Fruit fly (Drosophila melanogaster) whole organism, larva: ENCODE results near the gene Sfp24C1.

ENCODE experiments used
- noc ChIP-seq: fragments of 200-800 bp; sonication (Bioruptor generic); optimal IDR thresholded peaks from 3 replicates; lab custom pipeline; 2019; ENCODE audit warnings: missing biosample characterization, mild to moderate bottlenecking, missing genetic modification characterization, moderate library complexity

Sfp24C1 gene

DNA sequence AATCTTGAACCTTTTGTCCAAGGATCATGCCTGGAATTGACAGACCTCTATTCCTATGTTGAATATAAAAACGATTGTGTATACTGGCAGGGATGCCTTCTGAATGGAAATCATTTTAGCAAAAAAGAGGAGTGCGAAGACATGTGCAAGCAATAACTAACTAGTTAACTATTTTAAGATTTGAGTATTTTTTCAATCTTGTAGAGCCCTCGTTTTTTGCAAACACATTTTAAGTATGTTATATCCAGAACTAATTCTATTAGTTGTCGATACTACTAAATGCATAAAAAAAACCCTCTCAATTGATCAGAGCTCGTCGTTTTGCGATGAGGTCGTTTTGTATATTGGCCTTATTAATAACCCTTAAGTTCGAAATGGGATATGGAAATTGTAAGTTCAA is at the start of gene Sfp24C1:
TSS of gene Sfp24C1 (plus strand) at position 301 of the 400 bp plus-strand sequence.
- no peak for TF ChIP-seq noc

DNA sequence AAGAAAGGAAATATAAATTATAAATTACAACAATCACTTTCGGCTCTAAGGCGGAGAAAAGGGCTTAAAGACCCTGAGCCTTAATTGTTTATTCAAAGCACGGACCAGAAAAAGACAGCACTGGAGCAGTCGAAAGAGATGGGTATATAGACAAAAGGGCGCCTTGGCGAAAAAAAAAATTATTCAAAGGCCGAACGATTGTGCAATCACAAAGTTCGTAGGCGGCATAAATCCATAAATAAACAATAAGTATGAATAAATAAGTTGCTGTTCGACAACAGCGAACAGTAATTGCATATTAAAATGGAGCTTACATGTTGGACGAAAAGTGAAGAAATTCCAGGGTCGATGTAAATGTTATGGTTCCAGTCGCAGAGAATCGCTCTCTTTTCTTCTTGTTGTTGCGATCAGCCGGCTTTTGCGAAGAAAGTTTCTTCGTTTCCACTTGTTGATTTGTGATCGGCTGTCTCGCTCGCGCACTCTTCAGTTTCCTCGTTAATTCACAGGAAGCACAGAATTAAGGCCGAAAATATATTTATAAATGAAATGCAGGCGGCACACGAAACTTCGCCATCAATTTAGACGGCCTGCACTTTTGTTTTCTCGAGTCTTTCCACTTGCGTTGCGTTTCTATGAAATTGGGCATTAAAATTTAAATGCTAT is 45.4 kb upstream of the Sfp24C1 start:
- TF ChIP-seq noc, result no peak

DNA sequence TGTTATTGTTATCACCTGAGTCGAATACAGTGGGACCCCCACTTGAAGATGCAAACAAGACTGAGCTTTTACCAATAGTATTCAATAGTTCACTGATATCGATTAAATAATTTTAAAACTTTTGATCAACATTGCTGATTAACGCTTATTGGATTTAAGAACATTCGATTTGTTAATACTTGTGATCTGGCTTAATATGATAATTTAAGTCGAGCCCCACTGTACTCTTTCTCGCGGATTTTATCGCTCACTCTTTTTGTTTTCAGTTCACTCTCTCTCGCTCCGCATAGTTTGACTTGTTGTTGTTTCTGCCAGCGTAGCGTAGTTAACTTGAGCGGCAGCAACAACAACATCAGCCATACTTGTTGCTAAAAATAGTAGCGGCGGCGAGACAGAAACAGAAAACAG is 44.8 kb upstream of the Sfp24C1 start:
- TF ChIP-seq noc, result peak; percentile 100

DNA sequence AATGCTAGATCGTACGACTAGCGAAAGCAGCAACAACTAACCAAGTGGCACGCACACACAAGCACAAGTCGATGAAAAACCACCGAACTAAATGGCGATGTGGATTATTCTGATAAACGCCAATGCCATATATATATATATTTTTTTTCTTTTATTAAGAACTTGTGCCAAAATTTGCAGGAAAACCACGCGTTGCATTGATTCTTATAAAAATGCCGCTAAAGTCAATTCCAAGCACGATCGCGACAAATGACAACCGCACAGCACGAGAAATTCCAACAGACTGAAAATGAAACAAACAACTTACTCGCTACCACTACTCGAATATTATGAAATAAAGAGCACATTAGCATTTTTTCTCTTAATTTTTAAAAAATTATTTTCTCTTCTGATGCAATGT is 43.8 kb upstream of the Sfp24C1 start, which contains the start of gene for:
TSS of gene for (minus strand) at position 287 of the 400 bp plus-strand sequence.
- no peak for TF ChIP-seq noc

DNA sequence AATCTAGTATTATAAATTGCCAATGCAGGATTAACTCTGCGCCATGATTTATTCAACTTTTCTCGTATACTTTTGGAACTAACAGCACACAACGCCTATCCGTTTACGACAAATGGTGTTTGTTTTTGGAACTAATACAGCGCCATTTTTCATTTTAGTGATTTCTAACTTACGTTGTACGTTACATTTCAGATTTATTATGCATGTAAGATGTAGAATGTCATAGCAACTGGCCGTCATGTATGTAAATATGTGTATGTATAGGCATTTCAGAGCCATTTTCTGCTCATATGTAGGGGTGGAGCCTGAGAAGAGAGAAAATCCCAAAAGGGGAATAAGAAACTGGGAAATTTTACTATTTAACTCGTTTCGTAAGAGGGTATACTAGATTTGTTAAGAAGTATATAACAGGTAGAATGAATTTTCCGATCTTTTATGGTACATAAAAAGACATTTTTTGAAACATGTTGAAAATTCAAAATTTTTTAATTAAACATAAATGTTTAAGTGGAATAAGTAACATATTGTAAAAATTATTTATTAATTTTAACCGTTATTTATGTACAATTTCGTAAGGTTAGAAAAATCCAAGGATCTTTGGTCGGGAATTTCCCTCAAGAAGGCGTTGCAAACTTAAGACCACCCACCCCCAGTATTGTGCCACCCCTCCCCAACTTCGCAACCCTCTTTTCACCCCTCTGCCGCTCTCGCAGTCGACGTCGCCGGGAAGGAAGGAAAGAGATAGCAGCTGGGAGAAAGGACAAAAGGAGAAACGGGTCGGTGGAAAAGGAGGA is 42.9 kb upstream of the Sfp24C1 start:
- TF ChIP-seq noc, result no peak

DNA sequence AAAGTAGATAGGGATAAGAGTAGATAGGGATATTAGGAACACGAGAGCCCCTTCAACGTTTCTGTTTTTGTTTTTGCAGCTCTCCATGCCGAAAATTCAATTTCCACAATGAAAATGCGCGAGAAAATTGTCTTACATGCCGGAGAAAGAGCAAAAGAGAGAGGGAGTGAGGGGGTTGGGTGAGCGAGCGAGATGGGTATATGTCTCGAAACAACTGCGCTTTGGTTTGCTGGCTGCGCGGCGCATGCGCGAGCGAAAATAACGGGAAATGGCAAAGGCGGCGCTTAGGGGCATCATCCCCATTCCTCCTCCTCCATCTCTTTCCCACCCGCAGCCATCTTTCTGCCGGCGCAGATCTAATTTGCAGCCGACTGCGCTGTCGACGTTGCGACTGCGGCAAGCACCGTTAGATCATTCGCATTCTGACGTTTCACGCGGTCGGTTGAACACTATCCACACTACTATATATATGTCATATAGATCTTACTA is 38.1 kb upstream of the Sfp24C1 start, which contains the start of gene Drgx:
TSS of gene Drgx (plus strand) at position 439 of the 489 bp plus-strand sequence.
- no peak for TF ChIP-seq noc

DNA sequence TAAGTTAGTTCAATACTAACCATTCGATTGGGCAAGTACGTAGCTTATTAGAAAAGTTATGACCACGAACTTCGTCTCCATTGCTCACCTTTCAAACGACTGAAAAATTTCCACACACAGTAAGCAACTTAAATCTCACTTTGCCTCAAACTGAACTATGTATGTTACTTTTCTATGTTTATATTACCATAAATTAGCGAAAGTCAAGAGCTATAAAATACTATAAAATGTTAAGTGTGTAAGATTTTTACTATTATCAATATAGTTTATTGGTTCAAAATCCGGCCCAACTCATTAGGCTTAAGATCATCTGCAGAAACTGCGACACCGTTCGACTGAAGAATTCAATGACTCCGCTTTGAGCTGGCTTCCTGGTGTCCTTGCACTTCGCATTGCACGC is 32.0 kb upstream of the Sfp24C1 start, which contains the start of gene Sfp24Ba:
TSS of gene Sfp24Ba (minus strand) at position 101 of the 400 bp plus-strand sequence.
- no peak for TF ChIP-seq noc

DNA sequence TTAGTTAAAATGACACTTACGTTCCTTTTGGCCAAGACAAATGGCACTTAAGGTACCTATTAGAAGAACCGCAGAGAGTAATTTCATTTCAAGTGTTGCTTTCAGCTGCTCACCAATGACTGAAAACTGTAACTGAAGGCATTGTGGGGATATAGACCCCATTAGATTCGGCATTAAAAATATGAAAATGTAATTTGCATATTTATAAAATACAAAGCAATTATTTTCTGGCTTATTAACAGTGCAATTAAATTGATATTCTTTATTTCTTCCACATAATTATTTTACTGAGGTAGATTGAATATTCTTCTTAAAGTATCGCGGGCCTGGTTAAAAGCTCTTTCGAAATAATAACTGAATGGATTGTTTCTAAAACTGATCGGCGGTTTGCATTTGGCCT is 31.4 kb upstream of the Sfp24C1 start, which contains the start of gene Sfp24Bd:
TSS of gene Sfp24Bd (minus strand) at position 101 of the 400 bp plus-strand sequence.
- TF ChIP-seq noc, result no peak

DNA sequence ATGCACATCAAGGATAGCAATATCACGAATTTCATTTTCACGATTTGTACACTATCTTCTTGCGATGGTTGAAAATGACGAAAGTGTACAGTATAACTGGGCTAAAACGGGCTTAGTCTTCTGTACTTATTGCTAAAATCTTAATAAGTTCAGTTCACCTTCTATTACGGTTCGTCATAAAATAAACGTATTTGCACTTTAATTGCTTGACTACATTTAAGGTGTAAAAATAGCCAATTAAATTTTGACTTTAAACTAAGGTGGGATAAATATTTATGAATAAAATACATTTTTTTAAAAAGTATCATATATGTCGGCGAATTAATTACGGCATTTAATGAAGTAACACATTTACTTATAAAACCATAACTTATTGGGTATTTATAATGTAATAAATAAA is 30.8 kb upstream of the Sfp24C1 start, which contains the start of gene Sfp24Bb:
TSS of gene Sfp24Bb (minus strand) at position 101 of the 400 bp plus-strand sequence.
- no peak for TF ChIP-seq noc

DNA sequence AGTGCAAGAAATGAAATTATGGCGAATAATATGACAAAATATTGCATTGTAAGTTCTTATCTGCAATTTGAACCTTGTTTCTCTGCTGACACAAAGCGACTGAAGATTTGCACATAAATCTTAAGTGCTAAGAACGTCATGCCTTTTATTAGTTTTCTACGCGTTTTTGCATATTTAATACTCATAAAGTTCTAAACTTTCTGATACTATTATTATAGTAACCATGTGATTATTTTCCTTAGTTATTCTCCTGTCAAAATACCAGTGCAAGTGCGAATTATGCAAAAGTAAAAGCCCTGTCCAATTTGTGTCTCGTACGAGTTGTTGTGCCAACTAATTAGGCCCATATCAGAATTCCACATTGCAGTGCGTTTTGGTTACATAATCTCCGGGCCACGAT is 30.0 kb upstream of the Sfp24C1 start, which contains the start of gene Sfp24Bc:
TSS of gene Sfp24Bc (minus strand) at position 101 of the 400 bp plus-strand sequence.
- TF ChIP-seq noc, result no peak

DNA sequence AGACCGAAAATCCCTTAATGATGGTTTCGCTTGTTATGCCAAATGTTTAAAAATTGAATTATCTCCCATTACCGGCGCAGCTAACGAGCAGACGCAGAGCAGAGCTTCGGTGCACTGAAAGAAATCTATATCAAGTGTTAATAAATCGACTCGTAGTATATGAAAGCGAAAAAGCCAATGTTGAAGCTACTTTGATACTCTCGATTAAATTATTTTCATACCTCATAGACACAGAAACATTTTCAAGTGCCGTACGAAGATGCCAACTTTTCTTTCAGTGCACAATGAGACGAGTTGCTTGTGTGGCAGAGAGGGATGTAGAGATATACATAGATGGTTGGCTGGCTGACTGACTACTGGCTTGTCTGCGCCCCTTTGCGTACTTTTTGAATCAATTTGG is 24.7 kb upstream of the Sfp24C1 start:
- TF ChIP-seq noc, result no peak

DNA sequence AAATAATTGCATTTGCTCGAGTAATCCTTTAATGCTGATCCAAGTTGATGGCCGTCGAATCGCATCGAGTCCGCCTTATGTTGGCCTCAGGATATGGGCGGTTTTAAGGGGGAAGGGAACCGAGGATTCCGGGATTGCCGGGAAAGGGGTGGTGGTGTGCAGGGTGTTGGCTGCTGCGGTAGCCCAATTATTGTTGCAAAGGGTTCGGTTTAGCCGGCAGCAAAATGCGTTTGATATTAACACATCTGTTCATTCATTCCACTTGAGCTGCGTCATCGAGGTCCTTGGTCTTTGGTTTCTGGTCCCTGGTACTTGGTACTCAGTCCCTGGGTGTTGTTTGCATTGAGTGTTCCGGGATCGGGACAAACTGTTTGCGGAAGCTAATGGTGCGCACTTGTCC is 19.1 kb upstream of the Sfp24C1 start:
- no peak for TF ChIP-seq noc

DNA sequence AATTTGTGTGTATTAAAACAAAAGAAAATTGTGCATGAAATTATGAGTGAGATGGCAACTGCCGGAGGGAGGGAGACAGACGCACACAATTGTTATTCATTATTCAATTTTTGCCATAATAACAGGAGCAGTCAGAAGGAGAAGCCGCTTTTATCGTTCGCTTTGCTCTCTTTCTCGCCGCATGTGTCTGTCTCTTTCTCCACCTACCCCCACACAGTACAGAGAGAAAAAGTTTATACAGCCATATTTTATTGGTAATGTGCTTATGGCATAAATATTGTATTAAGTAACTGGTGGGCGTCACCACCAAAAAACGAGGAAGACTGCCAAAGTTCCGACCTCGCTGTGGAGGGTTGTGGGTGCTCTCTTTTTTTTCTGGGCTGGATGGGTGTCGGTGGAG is 18.0 kb upstream of the Sfp24C1 start:
- no peak for TF ChIP-seq noc

DNA sequence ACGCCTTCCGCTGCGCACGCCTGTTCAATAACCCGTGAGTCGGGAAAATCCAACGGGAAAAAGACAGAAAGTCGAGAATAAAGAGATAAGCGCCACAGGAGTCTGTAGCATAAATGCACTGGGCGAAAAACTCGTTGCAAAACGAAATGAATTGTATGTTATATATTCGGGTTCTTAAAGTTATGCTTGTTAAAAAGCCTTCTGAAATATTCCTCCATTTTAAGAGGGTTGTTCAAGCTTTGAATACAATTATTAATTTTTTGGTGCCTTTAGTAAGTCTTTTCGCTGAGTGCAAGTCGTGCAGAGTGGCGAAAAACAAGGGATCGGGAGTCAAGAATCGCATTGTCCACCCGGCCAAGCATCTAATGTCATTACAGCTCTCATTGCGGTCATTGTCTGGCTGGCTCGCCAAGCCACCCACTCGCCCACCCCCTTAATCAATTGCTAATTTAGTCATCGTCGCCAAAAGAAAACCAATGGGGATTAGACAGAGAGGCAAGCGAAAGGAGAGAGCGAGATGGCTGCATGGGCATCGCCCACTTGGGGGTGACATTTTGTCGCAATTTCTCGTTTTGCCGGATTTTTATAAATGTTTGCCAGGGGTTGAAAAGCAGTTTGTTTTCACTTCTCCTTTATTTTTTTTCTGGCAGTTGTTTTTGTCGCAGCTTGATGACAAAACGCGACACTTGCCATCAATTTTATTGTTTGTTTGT is 15.2 kb upstream of the Sfp24C1 start:
- no peak for TF ChIP-seq noc

DNA sequence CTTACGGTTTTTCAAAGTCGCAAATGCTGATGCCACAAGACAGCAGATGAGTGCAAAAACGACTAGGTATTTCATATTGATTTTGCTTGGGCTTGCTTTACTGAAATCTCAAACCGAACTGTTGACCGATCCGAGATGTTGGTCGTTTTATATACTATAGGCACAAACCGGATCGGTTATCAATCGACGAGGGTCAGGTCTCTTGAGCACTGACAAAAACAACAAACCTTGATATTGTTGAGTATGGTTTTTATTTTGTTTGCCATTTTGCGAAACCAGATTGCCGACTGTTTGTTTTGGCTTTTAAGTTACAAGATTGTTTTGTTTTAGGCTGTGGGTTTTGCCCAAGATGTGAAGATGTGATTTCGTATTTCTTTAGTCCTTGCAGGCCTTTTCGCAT is 8.0 kb upstream of the Sfp24C1 start, which contains the start of gene CG16704:
TSS of gene CG16704 (minus strand) at position 122 of the 400 bp plus-strand sequence.
- TF ChIP-seq noc, result no peak

DNA sequence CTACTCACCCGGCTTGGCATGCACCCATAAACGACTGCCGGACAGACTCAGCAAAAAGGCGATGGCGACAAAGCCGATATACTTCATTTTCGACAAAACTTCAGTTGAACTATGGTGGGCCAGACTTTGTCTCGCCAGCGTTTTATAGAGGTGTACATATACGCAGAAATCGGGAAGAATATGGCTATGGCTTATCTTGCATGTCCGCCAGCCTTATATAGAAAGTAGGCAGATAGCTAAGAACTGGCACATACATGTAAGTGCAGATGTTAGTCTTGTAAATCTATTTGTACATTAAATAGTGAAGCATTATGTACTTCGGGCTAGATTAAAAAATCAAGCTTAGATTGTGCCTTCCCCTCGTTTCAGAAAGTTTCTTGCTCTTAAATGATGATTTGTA is 7.4 kb upstream of the Sfp24C1 start, which contains the start of gene CG3513:
TSS of gene CG3513 (minus strand) at position 101 of the 400 bp plus-strand sequence.
- TF ChIP-seq noc, result no peak
